Worm (Caenorhabditis elegans): ENCODE data around the gene svh-11.

Gene svh-11

ce11 chrV:2214428-2215038 lies 7.6 kb downstream of the svh-11 start, which contains the start of gene nhr-184:
TSS of gene nhr-184 (minus strand) at chrV:2214478.
- no peak for TF ChIP-seq med-1 (GFP tag; optimal IDR thresholded peaks at IDR 0.05; ENCODE audit: insufficient read depth)

- no peak for TF ChIP-seq T22C8.4 (GFP tag; IDR thresholded peaks at IDR 0.05)
- no peak for TF ChIP-seq tab-1 (GFP tag; IDR thresholded peaks at IDR 0.05)
- TF ChIP-seq cog-1 (tag; optimal IDR thresholded peaks at IDR 0.05): no peak
- no peak for TF ChIP-seq flt-1 (GFP tag; IDR thresholded peaks at IDR 0.05)
- TF ChIP-seq ref-1 (GFP tag; conservative IDR thresholded peaks at IDR 0.05): no peak
- no peak for TF ChIP-seq ztf-29 (GFP tag; IDR thresholded peaks at IDR 0.05)
- TF ChIP-seq klf-2 (GFP tag; conservative IDR thresholded peaks at IDR 0.05): no peak
- no peak for TF ChIP-seq ztf-23 (GFP tag; IDR thresholded peaks at IDR 0.05)
- TF ChIP-seq med-1 (GFP tag; optimal IDR thresholded peaks at IDR 0.05; ENCODE audit: insufficient read depth): no peak
Measured at ce11 chrV:2215352-2215751, 8.5 kb downstream of the svh-11 start, which contains the start of gene nstp-8. TSS of gene nstp-8 (plus strand) at chrV:2215652.

ce11 chrV:2216927-2217326 lies 10.0 kb downstream of the svh-11 start:
- no peak for TF ChIP-seq flt-1 (GFP tag; IDR thresholded peaks at IDR 0.05)
- no peak for TF ChIP-seq tab-1 (GFP tag; IDR thresholded peaks at IDR 0.05)
- TF ChIP-seq T22C8.4 (GFP tag; IDR thresholded peaks at IDR 0.05): no peak
- TF ChIP-seq ref-1 (GFP tag; conservative IDR thresholded peaks at IDR 0.05): no peak
- no peak for TF ChIP-seq med-1 (GFP tag; optimal IDR thresholded peaks at IDR 0.05; ENCODE audit: insufficient read depth)
- no peak for TF ChIP-seq ztf-23 (GFP tag; IDR thresholded peaks at IDR 0.05)
- no peak for TF ChIP-seq ztf-29 (GFP tag; IDR thresholded peaks at IDR 0.05)
- no peak for TF ChIP-seq cog-1 (tag; optimal IDR thresholded peaks at IDR 0.05)
- no peak for TF ChIP-seq klf-2 (GFP tag; conservative IDR thresholded peaks at IDR 0.05)

- TF ChIP-seq flt-1 (GFP tag; IDR thresholded peaks at IDR 0.05) (no peak), ztf-29 (GFP tag; IDR thresholded peaks at IDR 0.05) (no peak), ref-1 (GFP tag; conservative IDR thresholded peaks at IDR 0.05) (no peak), ztf-23 (GFP tag; IDR thresholded peaks at IDR 0.05) (no peak)
Measured at ce11 chrV:2218803-2219202, 11.9 kb downstream of the svh-11 start, which contains the start of gene nhr-56. TSS of gene nhr-56 (plus strand) at chrV:2219004.

- no peak for TF ChIP-seq klf-2 (GFP tag; conservative IDR thresholded peaks at IDR 0.05)
- TF ChIP-seq ref-1 (GFP tag; conservative IDR thresholded peaks at IDR 0.05): no peak
- no peak for TF ChIP-seq ztf-29 (GFP tag; IDR thresholded peaks at IDR 0.05)
- TF ChIP-seq ztf-23 (GFP tag; IDR thresholded peaks at IDR 0.05): no peak
- TF ChIP-seq med-1 (GFP tag; optimal IDR thresholded peaks at IDR 0.05; ENCODE audit: insufficient read depth): no peak
- TF ChIP-seq cog-1 (tag; optimal IDR thresholded peaks at IDR 0.05): no peak
- no peak for TF ChIP-seq T22C8.4 (GFP tag; IDR thresholded peaks at IDR 0.05)
- TF ChIP-seq flt-1 (GFP tag; IDR thresholded peaks at IDR 0.05): no peak
- TF ChIP-seq tab-1 (GFP tag; IDR thresholded peaks at IDR 0.05): no peak
Measured at ce11 chrV:2221764-2222163, 14.9 kb downstream of the svh-11 start, which contains the start of gene nhr-128. TSS of gene nhr-128 (plus strand) at chrV:2222064.

- no peak for TF ChIP-seq cog-1 (tag; optimal IDR thresholded peaks at IDR 0.05)
- no peak for TF ChIP-seq T22C8.4 (GFP tag; IDR thresholded peaks at IDR 0.05)
Measured at ce11 chrV:2225130-2225529, 18.2 kb downstream of the svh-11 start, which contains the start of gene nhr-103. TSS of gene nhr-103 (plus strand) at chrV:2225430.

ce11 chrV:2226903-2227302 lies 20.0 kb downstream of the svh-11 start, which contains the start of gene nhr-18:
TSS of gene nhr-18 (plus strand) at chrV:2227203.
- TF ChIP-seq flt-1 (GFP tag; IDR thresholded peaks at IDR 0.05) (no peak), ztf-29 (GFP tag; IDR thresholded peaks at IDR 0.05) (no peak), med-1 (GFP tag; optimal IDR thresholded peaks at IDR 0.05; ENCODE audit: insufficient read depth) (no peak), T22C8.4 (GFP tag; IDR thresholded peaks at IDR 0.05) (no peak), cog-1 (tag; optimal IDR thresholded peaks at IDR 0.05) (no peak), klf-2 (GFP tag; conservative IDR thresholded peaks at IDR 0.05) (no peak), tab-1 (GFP tag; IDR thresholded peaks at IDR 0.05) (no peak), ztf-23 (GFP tag; IDR thresholded peaks at IDR 0.05) (no peak), ref-1 (GFP tag; conservative IDR thresholded peaks at IDR 0.05) (no peak)

ce11 chrV:2228781-2229180 lies 21.9 kb downstream of the svh-11 start, which contains the start of gene nhr-126:
TSS of gene nhr-126 (plus strand) at chrV:2229081.
- TF ChIP-seq ref-1 (GFP tag; conservative IDR thresholded peaks at IDR 0.05) (no peak), tab-1 (GFP tag; IDR thresholded peaks at IDR 0.05) (no peak), cog-1 (tag; optimal IDR thresholded peaks at IDR 0.05) (no peak), ztf-23 (GFP tag; IDR thresholded peaks at IDR 0.05) (no peak)

ce11 chrV:2230912-2231311 lies 24.0 kb downstream of the svh-11 start, which contains the start of gene nhr-134:
TSS of gene nhr-134 (plus strand) at chrV:2231223.
- TF ChIP-seq med-1 (GFP tag; optimal IDR thresholded peaks at IDR 0.05; ENCODE audit: insufficient read depth): no peak
- TF ChIP-seq flt-1 (GFP tag; IDR thresholded peaks at IDR 0.05): no peak
- TF ChIP-seq ref-1 (GFP tag; conservative IDR thresholded peaks at IDR 0.05): no peak
- no peak for TF ChIP-seq ztf-23 (GFP tag; IDR thresholded peaks at IDR 0.05)
- no peak for TF ChIP-seq T22C8.4 (GFP tag; IDR thresholded peaks at IDR 0.05)
- TF ChIP-seq ztf-29 (GFP tag; IDR thresholded peaks at IDR 0.05): no peak
- TF ChIP-seq klf-2 (GFP tag; conservative IDR thresholded peaks at IDR 0.05): no peak
- no peak for TF ChIP-seq tab-1 (GFP tag; IDR thresholded peaks at IDR 0.05)
- TF ChIP-seq cog-1 (tag; optimal IDR thresholded peaks at IDR 0.05): no peak

- TF ChIP-seq cog-1 (tag; optimal IDR thresholded peaks at IDR 0.05) (no peak), T22C8.4 (GFP tag; IDR thresholded peaks at IDR 0.05) (no peak), ztf-29 (GFP tag; IDR thresholded peaks at IDR 0.05) (no peak), med-1 (GFP tag; optimal IDR thresholded peaks at IDR 0.05; ENCODE audit: insufficient read depth) (no peak), tab-1 (GFP tag; IDR thresholded peaks at IDR 0.05) (no peak), klf-2 (GFP tag; conservative IDR thresholded peaks at IDR 0.05) (no peak), ref-1 (GFP tag; conservative IDR thresholded peaks at IDR 0.05) (no peak), ztf-23 (GFP tag; IDR thresholded peaks at IDR 0.05) (no peak), flt-1 (GFP tag; IDR thresholded peaks at IDR 0.05) (no peak)
Measured at ce11 chrV:2233177-2233576, 26.3 kb downstream of the svh-11 start, which contains the start of gene nhr-96. TSS of gene nhr-96 (plus strand) at chrV:2233477.

Measured in whole organism, midembryonic.